Fruit fly (Drosophila melanogaster) whole organism, prepupa: Measurements from ENCODE around the gene CG14400.

ENCODE experiments used
- Blimp-1 ChIP-seq: fragments of 200-800 bp; sonication (Bioruptor generic); optimal IDR thresholded peaks from 3 replicates; lab custom pipeline; 2017; ENCODE audit warnings: missing biosample characterization, missing genetic modification characterization, mild to moderate bottlenecking, moderate library complexity, missing genetic modification reagents
- CG10631 ChIP-seq: fragments of 200-800 bp; sonication (Bioruptor generic); optimal IDR thresholded peaks from 2 replicates; lab custom pipeline; 2016; ENCODE audit warnings: missing biosample characterization, missing genetic modification characterization
- CG10669 ChIP-seq: fragments of 200-800 bp; sonication (Bioruptor generic); optimal IDR thresholded peaks from 3 replicates; lab custom pipeline; 2018; ENCODE audit warnings: missing biosample characterization, mild to moderate bottlenecking, missing genetic modification characterization, moderate library complexity
- CG11294 ChIP-seq: fragments of 200-800 bp; sonication (Bioruptor generic); IDR thresholded peaks from 2 replicates; pipeline ENCODE4 v1.3.6; 2022; ENCODE audit warnings: missing biosample characterization, missing genetic modification characterization
- CG1621 ChIP-seq: fragments of 200-800 bp; sonication (Bioruptor generic); optimal IDR thresholded peaks from 3 replicates; lab custom pipeline; 2018; ENCODE audit warnings: missing biosample characterization, mild to moderate bottlenecking, missing genetic modification characterization
- CG16779 ChIP-seq: fragments of 200-800 bp; sonication (Bioruptor generic); optimal IDR thresholded peaks from 3 replicates; lab custom pipeline; 2017; ENCODE audit warnings: missing biosample characterization, mild to moderate bottlenecking, missing genetic modification characterization
- CG3032 ChIP-seq: fragments of 200-800 bp; optimal IDR thresholded peaks from 2 replicates; lab custom pipeline; 2019; ENCODE audit warnings: missing biosample characterization, mild to moderate bottlenecking, missing genetic modification characterization, moderate library complexity
- CG31627 ChIP-seq: fragments of 200-800 bp; sonication (Bioruptor generic); optimal IDR thresholded peaks from 3 replicates; lab custom pipeline; 2016; ENCODE audit warnings: missing biosample characterization, missing genetic modification characterization
- CG34406 ChIP-seq: fragments of 200-800 bp; sonication (Bioruptor generic); optimal IDR thresholded peaks from 3 replicates; lab custom pipeline; 2016; ENCODE audit warnings: missing biosample characterization, missing genetic modification characterization
- CG3919 ChIP-seq: fragments of 200-800 bp; sonication (Bioruptor generic); optimal IDR thresholded peaks from 3 replicates; lab custom pipeline; 2016; ENCODE audit warnings: missing biosample characterization, missing genetic modification characterization
- CG4318 ChIP-seq: fragments of 200-800 bp; sonication (Bioruptor generic); optimal IDR thresholded peaks from 3 replicates; lab custom pipeline; 2017; ENCODE audit warnings: missing biosample characterization, mild to moderate bottlenecking, missing genetic modification characterization
- CG6276 ChIP-seq: fragments of 200-800 bp; sonication (Bioruptor generic); optimal IDR thresholded peaks from 2 replicates; lab custom pipeline; 2017; ENCODE audit warnings: missing biosample characterization, mild to moderate bottlenecking, missing genetic modification characterization
- CG6792 ChIP-seq: fragments of 200-800 bp; sonication (Bioruptor generic); optimal IDR thresholded peaks from 3 replicates; lab custom pipeline; 2016; ENCODE audit warnings: missing biosample characterization, missing genetic modification characterization
- CG6808 ChIP-seq: fragments of 200-800 bp; sonication (Bioruptor generic); optimal IDR thresholded peaks from 3 replicates; lab custom pipeline; 2017; ENCODE audit warnings: missing biosample characterization, missing genetic modification characterization, mild to moderate bottlenecking, moderate library complexity, missing genetic modification reagents
- CG7368 ChIP-seq: fragments of 200-800 bp; sonication (Bioruptor generic); optimal IDR thresholded peaks from 3 replicates; lab custom pipeline; 2016; ENCODE audit warnings: missing biosample characterization, missing genetic modification characterization
- CG8119 ChIP-seq: fragments of 200-800 bp; sonication (Bioruptor generic); IDR thresholded peaks from 3 replicates; pipeline ENCODE4 v1.3.6; 2022; ENCODE audit warnings: missing biosample characterization, missing genetic modification characterization
- CG8319 ChIP-seq: fragments of 200-800 bp; sonication (Bioruptor generic); optimal IDR thresholded peaks from 3 replicates; lab custom pipeline; 2016; ENCODE audit warnings: missing biosample characterization, missing genetic modification characterization
- CG8632 ChIP-seq: fragments of 200-800 bp; sonication (Bioruptor generic); optimal IDR thresholded peaks from 3 replicates; lab custom pipeline; 2016; ENCODE audit warnings: missing biosample characterization, missing genetic modification characterization
- Eip78C ChIP-seq: fragments of 200-800 bp; sonication (Bioruptor generic); peaks from one replicate; lab custom pipeline; 2016; ENCODE audit warnings: missing biosample characterization, missing genetic modification characterization
- Ets96B ChIP-seq: fragments of 200-800 bp; optimal IDR thresholded peaks from 2 replicates; lab custom pipeline; 2019; ENCODE audit warnings: missing biosample characterization, mild to moderate bottlenecking, missing genetic modification characterization, moderate library complexity
- Hr38 ChIP-seq: sonication (Bioruptor generic); optimal IDR thresholded peaks from 2 replicates; lab custom pipeline; 2016; ENCODE audit warnings: missing biosample characterization, missing genetic modification characterization
- Hr39 ChIP-seq: fragments of 200-800 bp; sonication (Bioruptor generic); optimal IDR thresholded peaks from 2 replicates; lab custom pipeline; 2016; ENCODE audit warnings: missing biosample characterization, missing genetic modification characterization
- Hr4 ChIP-seq: fragments of 200-800 bp; sonication (Bioruptor generic); optimal IDR thresholded peaks from 3 replicates; lab custom pipeline; 2016; ENCODE audit warnings: missing biosample characterization, missing genetic modification characterization
- Met ChIP-seq: fragments of 200-800 bp; sonication (Bioruptor generic); optimal IDR thresholded peaks from 3 replicates; lab custom pipeline; 2016; ENCODE audit warnings: missing biosample characterization, missing genetic modification characterization
- Smox ChIP-seq: fragments of 200-800 bp; sonication (Bioruptor generic); optimal IDR thresholded peaks from 3 replicates; lab custom pipeline; 2016; ENCODE audit warnings: missing biosample characterization, missing genetic modification characterization
- Sox14 ChIP-seq: fragments of 200-800 bp; sonication (Bioruptor generic); optimal IDR thresholded peaks from 3 replicates; lab custom pipeline; 2016; ENCODE audit warnings: missing biosample characterization, missing genetic modification characterization
- Sox15 ChIP-seq: fragments of 200-800 bp; sonication (Bioruptor generic); optimal IDR thresholded peaks from 3 replicates; lab custom pipeline; 2016; ENCODE audit warnings: missing biosample characterization, missing genetic modification characterization
- achi ChIP-seq: fragments of 200-800 bp; sonication (Bioruptor generic); optimal IDR thresholded peaks from 3 replicates; lab custom pipeline; 2016; ENCODE audit warnings: missing biosample characterization, missing genetic modification characterization
- acj6 ChIP-seq: fragments of 200-800 bp; sonication (Bioruptor generic); optimal IDR thresholded peaks from 3 replicates; lab custom pipeline; 2016; ENCODE audit warnings: missing biosample characterization, missing genetic modification characterization
- cyc ChIP-seq: fragments of 200-800 bp; sonication (Bioruptor generic); optimal IDR thresholded peaks from 3 replicates; lab custom pipeline; 2016; ENCODE audit warnings: missing biosample characterization, missing genetic modification characterization
- dac ChIP-seq: fragments of 200-800 bp; sonication (Bioruptor generic); optimal IDR thresholded peaks from 2 replicates; lab custom pipeline; 2017; ENCODE audit warnings: missing biosample characterization, mild to moderate bottlenecking, missing genetic modification characterization
- eg ChIP-seq: fragments of 200-800 bp; sonication (Bioruptor generic); IDR thresholded peaks from 3 replicates; pipeline ENCODE4 v1.3.6; 2022; ENCODE audit warnings: missing biosample characterization, missing genetic modification characterization
- esn ChIP-seq: fragments of 200-800 bp; sonication (Bioruptor generic); optimal IDR thresholded peaks from 2 replicates; lab custom pipeline; 2016; ENCODE audit warnings: missing biosample characterization, mild to moderate bottlenecking, missing genetic modification characterization, moderate library complexity
- fd85E ChIP-seq: fragments of 200-800 bp; sonication (Bioruptor generic); optimal IDR thresholded peaks from 3 replicates; lab custom pipeline; 2016; ENCODE audit warnings: missing biosample characterization, missing genetic modification characterization
- fkh ChIP-seq: fragments of 200-800 bp; sonication (Bioruptor generic); optimal IDR thresholded peaks from 3 replicates; lab custom pipeline; 2017; ENCODE audit warnings: missing biosample characterization, mild to moderate bottlenecking, missing genetic modification characterization, moderate library complexity
- lz ChIP-seq: fragments of 200-800 bp; sonication (Bioruptor generic); optimal IDR thresholded peaks from 3 replicates; lab custom pipeline; 2016; ENCODE audit warnings: missing biosample characterization, missing genetic modification characterization
- pdm3 ChIP-seq: fragments of 200-800 bp; sonication (Bioruptor generic); optimal IDR thresholded peaks from 3 replicates; lab custom pipeline; 2016; ENCODE audit warnings: missing biosample characterization, missing genetic modification characterization
- ss ChIP-seq, 2 experiments: fragments of 200-800 bp; sonication (Bioruptor generic); optimal IDR thresholded peaks; 2 replicates in 1 of 2; 3 replicates in 1 of 2; lab custom pipeline; 2017 to 2018; ENCODE audit warnings: mild to moderate bottlenecking in 2 of 2, missing biosample characterization in 2 of 2, missing genetic modification characterization in 2 of 2, moderate library complexity in 1 of 2
- svp ChIP-seq: fragments of 200-800 bp; sonication (Bioruptor generic); peaks from one replicate; lab custom pipeline; 2016; ENCODE audit warnings: missing biosample characterization, missing genetic modification characterization
- topi ChIP-seq: fragments of 200-800 bp; sonication (Bioruptor generic); optimal IDR thresholded peaks from 3 replicates; lab custom pipeline; 2016; ENCODE audit warnings: missing biosample characterization, missing genetic modification characterization

The CG14400 gene

dm6 chr2L:20864764-20865265 is 7.1 kb upstream of the CG14400 start, which contains the start of gene CG9338 (continued):
- TF ChIP-seq topi (peak; percentile 84), ss (GFP tag; optimal IDR thresholded peaks at IDR 0.05; lab: Kevin White, UChicago) (peak in 1 of 2 experiments; percentile 88), fd85E (GFP tag; lab: Kevin White, UChicago) (peak; percentile 57), Smox (GFP tag; lab: Kevin White, UChicago) (peak; percentile 81), CG8319 (peak; percentile 89), achi (GFP tag; lab: Kevin White, UChicago) (peak; percentile 70), cyc (GFP tag; lab: Kevin White, UChicago) (peak; percentile 78), acj6 (GFP tag; lab: Kevin White, UChicago) (peak; percentile 62), CG31627 (GFP tag; lab: Kevin White, UChicago) (peak; percentile 80), CG16779 (tag; lab: Kevin White, UChicago) (peak; percentile 60), CG6792 (peak; percentile 82), Hr39 (GFP tag; lab: Kevin White, UChicago) (peak; percentile 80), dac (peak; percentile 21), eg (GFP tag; lab: Robert Waterston, UW) (peak; percentile 90), svp (GFP tag; lab: Kevin White, UChicago) (peak; percentile 90), esn (GFP tag; lab: Kevin White, UChicago) (peak; percentile 87), Sox14 (GFP tag; lab: Kevin White, UChicago) (peak; percentile 79), Ets96B (tag; lab: Kevin White, UChicago) (no peak), CG10669 (GFP tag; lab: Kevin White, UChicago) (peak; percentile 85), Sox15 (GFP tag; lab: Kevin White, UChicago) (peak; percentile 63), CG6808 (GFP tag; lab: Kevin White, UChicago) (peak; percentile 72), lz (GFP tag; lab: Kevin White, UChicago) (peak; percentile 85), CG34406 (GFP tag; lab: Kevin White, UChicago) (peak; percentile 73), CG8119 (GFP tag; lab: Robert Waterston, UW) (peak; percentile 78; the same call in 2 of the 3 replicates), CG8632 (GFP tag; lab: Kevin White, UChicago) (peak; percentile 62), CG4318 (GFP tag; lab: Kevin White, UChicago) (peak; percentile 28)

dm6 chr2L:20858371-20859340 is 965 bp upstream of the CG14400 start, which contains the start of gene bero:
Gene bero, plus strand, starts transcription at chr2L:20858695.
- TF ChIP-seq Blimp-1 (GFP tag; lab: Kevin White, UChicago), result no peak
- TF ChIP-seq fkh (GFP tag; lab: Kevin White, UChicago), result peak; percentile 7
- peak; percentile 49 for TF ChIP-seq Eip78C

dm6 chr2L:20852092-20852628 is 5.5 kb downstream of the CG14400 start, which contains the start of gene twit:
Gene twit, plus strand, starts transcription at chr2L:20852578.
- TF ChIP-seq CG1621 (no peak), Hr38 (GFP tag; lab: Kevin White, UChicago) (no peak), Hr4 (no peak), Met (GFP tag; lab: Kevin White, UChicago) (no peak), CG7368 (GFP tag; lab: Kevin White, UChicago) (no peak), Blimp-1 (GFP tag; lab: Kevin White, UChicago) (no peak), CG11294 (GFP tag; lab: Robert Waterston, UW) (no peak), esn (GFP tag; lab: Kevin White, UChicago) (no peak), CG6276 (GFP tag; lab: Kevin White, UChicago) (no peak), CG10631 (no peak), svp (GFP tag; lab: Kevin White, UChicago) (no peak), CG3032 (tag; lab: Kevin White, UChicago) (no peak), CG3919 (no peak), pdm3 (GFP tag; lab: Kevin White, UChicago) (no peak), Smox (GFP tag; lab: Kevin White, UChicago) (no peak), CG8632 (GFP tag; lab: Kevin White, UChicago) (no peak), Hr39 (GFP tag; lab: Kevin White, UChicago) (no peak)
